Fruit fly (Drosophila melanogaster) whole organism, adult: ENCODE data around the gene CG13375.

ENCODE experiments used
- CG11617 ChIP-seq: fragments of 200-800 bp; sonication (Bioruptor generic); optimal IDR thresholded peaks from 2 replicates; lab custom pipeline; 2017; ENCODE audit warnings: mild to moderate bottlenecking, missing biosample characterization, missing genetic modification reagents, missing genetic modification characterization
- CG12768 ChIP-seq: fragments of 200-800 bp; sonication (Bioruptor generic); optimal IDR thresholded peaks from 2 replicates; lab custom pipeline; 2017; ENCODE audit warnings: missing biosample characterization, missing genetic modification characterization, mild to moderate bottlenecking, moderate library complexity, missing genetic modification reagents
- CG14711 ChIP-seq: fragments of 200-800 bp; sonication (Bioruptor generic); optimal IDR thresholded peaks from 2 replicates; lab custom pipeline; 2018; ENCODE audit warnings: missing biosample characterization, mild to moderate bottlenecking, missing genetic modification characterization, moderate library complexity
- CG1620 ChIP-seq: fragments of 200-800 bp; sonication (Bioruptor generic); optimal IDR thresholded peaks from 2 replicates; lab custom pipeline; 2016; ENCODE audit warnings: missing biosample characterization, missing genetic modification characterization
- CG33017 ChIP-seq: fragments of 200-800 bp; sonication (Bioruptor generic); optimal IDR thresholded peaks from 2 replicates; lab custom pipeline; 2018; ENCODE audit warnings: missing biosample characterization, mild to moderate bottlenecking, missing genetic modification characterization, moderate library complexity
- CG5204 ChIP-seq: fragments of 200-800 bp; sonication (Bioruptor generic); optimal IDR thresholded peaks from 2 replicates; lab custom pipeline; 2016; ENCODE audit warnings: missing biosample characterization, missing genetic modification characterization
- CG7045 ChIP-seq: fragments of 200-800 bp; sonication (Bioruptor generic); optimal IDR thresholded peaks from 2 replicates; lab custom pipeline; 2017; ENCODE audit warnings: missing biosample characterization, mild to moderate bottlenecking, missing genetic modification characterization
- CG7101 ChIP-seq: fragments of 200-800 bp; sonication (Bioruptor generic); optimal IDR thresholded peaks from 2 replicates; lab custom pipeline; 2018; ENCODE audit warnings: missing biosample characterization, mild to moderate bottlenecking, missing genetic modification characterization, moderate library complexity
- Clk ChIP-seq: fragments of 200-800 bp; sonication (Bioruptor generic); optimal IDR thresholded peaks from 2 replicates; lab custom pipeline; 2017; ENCODE audit warnings: missing biosample characterization, missing genetic modification characterization
- Crg-1 ChIP-seq: fragments of 200-800 bp; sonication (Bioruptor generic); optimal IDR thresholded peaks from 2 replicates; lab custom pipeline; 2016; ENCODE audit warnings: missing biosample characterization, missing genetic modification characterization
- Hr96 ChIP-seq: fragments of 200-800 bp; sonication (Bioruptor generic); optimal IDR thresholded peaks from 2 replicates; lab custom pipeline; 2016; ENCODE audit warnings: missing biosample characterization, missing genetic modification characterization
- Mnt ChIP-seq: fragments of 200-800 bp; sonication (Bioruptor generic); optimal IDR thresholded peaks from 2 replicates; lab custom pipeline; 2016; ENCODE audit warnings: missing biosample characterization, mild to moderate bottlenecking, missing genetic modification characterization
- bab1 ChIP-seq: fragments of 200-800 bp; sonication (Bioruptor generic); optimal IDR thresholded peaks from 3 replicates; lab custom pipeline; 2019; ENCODE audit warnings: missing biosample characterization, mild to moderate bottlenecking, missing genetic modification characterization, moderate library complexity
- cic ChIP-seq: fragments of 200-800 bp; sonication (Bioruptor generic); optimal IDR thresholded peaks from 2 replicates; lab custom pipeline; 2017; ENCODE audit warnings: missing biosample characterization, mild to moderate bottlenecking, missing genetic modification characterization, moderate library complexity
- cnc ChIP-seq, 2 experiments: fragments of >200 bp; optimal IDR thresholded peaks; 2 replicates each; lab custom pipeline; 2017
- kay ChIP-seq: fragments of 200-800 bp; sonication (Bioruptor generic); peaks from one replicate; lab custom pipeline; 2016; ENCODE audit warnings: missing biosample characterization, missing genetic modification characterization, borderline replicate concordance
- ovo ChIP-seq: fragments of 200-800 bp; sonication (Bioruptor generic); optimal IDR thresholded peaks from 2 replicates; lab custom pipeline; 2016; ENCODE audit warnings: missing biosample characterization, missing genetic modification characterization
- pad ChIP-seq: fragments of 200-800 bp; sonication (Bioruptor generic); optimal IDR thresholded peaks from 3 replicates; lab custom pipeline; 2017; ENCODE audit warnings: missing biosample characterization, missing genetic modification characterization, mild to moderate bottlenecking, moderate library complexity, missing genetic modification reagents
- tj ChIP-seq: fragments of 200-800 bp; sonication (Bioruptor generic); optimal IDR thresholded peaks from 3 replicates; lab custom pipeline; 2017; ENCODE audit warnings: missing biosample characterization, mild to moderate bottlenecking, missing genetic modification characterization, moderate library complexity
- toe ChIP-seq: fragments of 200-800 bp; sonication (Bioruptor generic); optimal IDR thresholded peaks from 2 replicates; lab custom pipeline; 2016; ENCODE audit warnings: missing biosample characterization, missing genetic modification characterization

Gene CG13375

dm6 chrX:314823-315222 is 20.1 kb upstream of the CG13375 start, which contains the start of gene Or1a:
Gene Or1a (plus strand): TSS chrX:315123.
- TF ChIP-seq CG7101 (tag; lab: Kevin White, UChicago), result no peak
- no peak for TF ChIP-seq CG1620
- TF ChIP-seq CG33017 (tag; lab: Kevin White, UChicago), result no peak
- no peak for TF ChIP-seq bab1 (GFP tag; lab: Kevin White, UChicago)
- no peak for TF ChIP-seq toe (GFP tag; lab: Kevin White, UChicago)
- TF ChIP-seq ovo (GFP tag; lab: Kevin White, UChicago), result no peak
- TF ChIP-seq CG11617, result no peak
- TF ChIP-seq Clk (GFP tag; lab: Kevin White, UChicago), result no peak
- TF ChIP-seq Hr96, result no peak
- no peak for TF ChIP-seq Crg-1 (GFP tag; lab: Kevin White, UChicago)
- TF ChIP-seq Mnt (GFP tag; lab: Kevin White, UChicago), result no peak
- no peak for TF ChIP-seq CG7045 (GFP tag; lab: Kevin White, UChicago)
- no peak for TF ChIP-seq pad
- no peak for TF ChIP-seq tj
- TF ChIP-seq CG5204 (GFP tag; lab: Kevin White, UChicago), result no peak
- TF ChIP-seq CG14711 (tag; lab: Kevin White, UChicago), result no peak
- TF ChIP-seq kay, result no peak
- TF ChIP-seq cnc (optimal IDR thresholded peaks at IDR 0.05; lab: Kevin White, UChicago), result no peak
- no peak for TF ChIP-seq CG12768 (GFP tag; lab: Kevin White, UChicago)

- no peak for TF ChIP-seq cic (GFP tag; lab: Kevin White, UChicago)
- no peak for TF ChIP-seq Clk (GFP tag; lab: Kevin White, UChicago)
- no peak for TF ChIP-seq kay
- TF ChIP-seq ovo (GFP tag; lab: Kevin White, UChicago), result no peak
- TF ChIP-seq Mnt (GFP tag; lab: Kevin White, UChicago), result no peak
- no peak for TF ChIP-seq tj
- no peak for TF ChIP-seq pad
- no peak for TF ChIP-seq Crg-1 (GFP tag; lab: Kevin White, UChicago)
- TF ChIP-seq CG7101 (tag; lab: Kevin White, UChicago), result no peak
- TF ChIP-seq CG11617, result no peak
- no peak for TF ChIP-seq CG1620
- TF ChIP-seq Hr96, result no peak
- TF ChIP-seq CG33017 (tag; lab: Kevin White, UChicago), result no peak
- TF ChIP-seq cnc (optimal IDR thresholded peaks at IDR 0.05; lab: Kevin White, UChicago), result no peak
Observed at dm6 chrX:311328-311727, 16.6 kb upstream of the CG13375 start.

- no peak for TF ChIP-seq ovo (GFP tag; lab: Kevin White, UChicago)
- TF ChIP-seq CG1620, result no peak
- no peak for TF ChIP-seq pad
- no peak for TF ChIP-seq CG14711 (tag; lab: Kevin White, UChicago)
- TF ChIP-seq CG7045 (GFP tag; lab: Kevin White, UChicago), result no peak
- TF ChIP-seq CG11617, result no peak
- TF ChIP-seq Crg-1 (GFP tag; lab: Kevin White, UChicago), result no peak
- TF ChIP-seq tj, result no peak
- TF ChIP-seq Hr96, result no peak
- TF ChIP-seq Mnt (GFP tag; lab: Kevin White, UChicago), result no peak
- TF ChIP-seq bab1 (GFP tag; lab: Kevin White, UChicago), result no peak
- no peak for TF ChIP-seq toe (GFP tag; lab: Kevin White, UChicago)
- no peak for TF ChIP-seq cic (GFP tag; lab: Kevin White, UChicago)
- no peak for TF ChIP-seq CG33017 (tag; lab: Kevin White, UChicago)
- no peak for TF ChIP-seq cnc (optimal IDR thresholded peaks at IDR 0.05; lab: Kevin White, UChicago)
- no peak for TF ChIP-seq CG7101 (tag; lab: Kevin White, UChicago)
- TF ChIP-seq CG5204 (GFP tag; lab: Kevin White, UChicago), result no peak
- no peak for TF ChIP-seq CG12768 (GFP tag; lab: Kevin White, UChicago)
- TF ChIP-seq Clk (GFP tag; lab: Kevin White, UChicago), result no peak
- no peak for TF ChIP-seq kay
Observed at dm6 chrX:307384-307783, 12.6 kb upstream of the CG13375 start, which contains the start of gene CG12470. Gene CG12470 (plus strand): TSS chrX:307684.

- TF ChIP-seq Clk (GFP tag; lab: Kevin White, UChicago) (no peak), CG33017 (tag; lab: Kevin White, UChicago) (no peak), CG11617 (no peak)
Observed at dm6 chrX:293254-293653, 1.5 kb downstream of the CG13375 start.

dm6 chrX:279097-279727 is 15.6 kb downstream of the CG13375 start, which contains the start of the genes CG3777 and ewg:
Gene CG3777 (plus strand): TSS chrX:279703.
Gene ewg (minus strand): TSS chrX:279718.
- TF ChIP-seq bab1 (GFP tag; lab: Kevin White, UChicago), result peak; percentile 70
- peak; percentile 15 for TF ChIP-seq Mnt (GFP tag; lab: Kevin White, UChicago)
- TF ChIP-seq kay, result no peak
- TF ChIP-seq Clk (GFP tag; lab: Kevin White, UChicago), result no peak
- peak; percentile 43 for TF ChIP-seq ovo (GFP tag; lab: Kevin White, UChicago)
- TF ChIP-seq pad, result peak; percentile 87
- no peak for TF ChIP-seq CG7045 (GFP tag; lab: Kevin White, UChicago)
- TF ChIP-seq CG7101 (tag; lab: Kevin White, UChicago), result peak; percentile 13
- TF ChIP-seq CG11617, result no peak

- TF ChIP-seq cnc (optimal IDR thresholded peaks at IDR 0.05; lab: Kevin White, UChicago) (no peak), CG1620 (peak; percentile 9), Hr96 (no peak), ovo (GFP tag; lab: Kevin White, UChicago) (peak; percentile 92), bab1 (GFP tag; lab: Kevin White, UChicago) (no peak), CG11617 (no peak), CG12768 (GFP tag; lab: Kevin White, UChicago) (no peak), CG7101 (tag; lab: Kevin White, UChicago) (peak; percentile 8), CG33017 (tag; lab: Kevin White, UChicago) (no peak), Crg-1 (GFP tag; lab: Kevin White, UChicago) (no peak), tj (no peak)
Observed at dm6 chrX:278370-279096, 16.2 kb downstream of the CG13375 start.
